Worm (Caenorhabditis elegans): ENCODE results near the gene Y57G7A.1.

DNA sequence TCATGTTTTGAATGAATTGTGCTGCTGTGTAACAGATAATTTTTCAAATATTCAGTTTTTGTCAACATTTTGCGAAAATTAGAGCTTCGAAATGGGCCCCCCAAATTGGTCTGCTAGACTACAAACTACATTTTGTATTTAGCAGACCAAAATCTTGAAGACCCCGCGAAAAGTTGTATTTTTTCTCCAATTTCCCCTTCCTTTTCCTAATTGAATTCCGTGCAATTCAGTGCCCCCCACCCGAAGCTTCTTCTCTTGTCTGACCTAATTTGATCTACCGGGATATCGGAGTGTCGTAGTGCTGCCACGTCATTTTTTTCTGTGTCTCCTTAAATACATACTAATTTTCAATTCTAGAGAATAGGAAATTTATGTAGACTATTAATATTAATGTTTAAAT is 25.7 kb downstream of the Y57G7A.1 start:
- TF ChIP-seq dao-5 (tag; optimal IDR thresholded peaks at IDR 0.05) (no peak), W03F9.2 (tag; optimal IDR thresholded peaks at IDR 0.05) (no peak), him-1 (tag; optimal IDR thresholded peaks at IDR 0.05) (no peak)

Measured in whole organism, L4/young adult.